Worm (Caenorhabditis elegans) whole organism, late embryonic: ENCODE results near the gene Y45G5AM.9.

Source experiments
- C38D4.7 ChIP-seq: fragments of 200-800 bp; sonication (Bioruptor generic); optimal IDR thresholded peaks from 2 replicates; lab custom pipeline; 2018; ENCODE audit warnings: mild to moderate bottlenecking, missing genetic modification characterization, moderate library complexity, missing compliant biosample characterization
- ama-1 ChIP-seq: fragments of 150-350 bp; optimal IDR thresholded peaks from 2 replicates; lab custom pipeline; 2014
- ceh-18 ChIP-seq: sonication (generic microtip); optimal IDR thresholded peaks from 2 replicates; lab custom pipeline; 2016; ENCODE audit warnings: missing genetic modification characterization, missing compliant biosample characterization
- ceh-6 ChIP-seq: fragments of 200-800 bp; sonication (Bioruptor generic); optimal IDR thresholded peaks from 2 replicates; lab custom pipeline; 2018; ENCODE audit warnings: mild to moderate bottlenecking, missing genetic modification characterization, missing compliant biosample characterization
- ceh-9 ChIP-seq: sonication (generic microtip); optimal IDR thresholded peaks from 2 replicates; lab custom pipeline; 2016; ENCODE audit warnings: mild to moderate bottlenecking, missing genetic modification characterization, inconsistent platforms, missing compliant biosample characterization
- hlh-15 ChIP-seq: sonication (generic microtip); optimal IDR thresholded peaks from 2 replicates; lab custom pipeline; 2016; ENCODE audit warnings: missing genetic modification characterization, missing compliant biosample characterization
- lim-6 ChIP-seq: sonication (generic microtip); optimal IDR thresholded peaks from 2 replicates; lab custom pipeline; 2016; ENCODE audit warnings: missing genetic modification characterization, missing compliant biosample characterization
- nhr-11 ChIP-seq: fragments of 150-350 bp; optimal IDR thresholded peaks from 2 replicates; lab custom pipeline; 2014; ENCODE audit warnings: missing biosample characterization, missing genetic modification characterization
- pax-1 ChIP-seq: fragments of 150-350 bp; optimal IDR thresholded peaks from 2 replicates; lab custom pipeline; 2014; ENCODE audit warnings: missing biosample characterization, missing genetic modification characterization
- pha-4 ChIP-seq: fragments of 150-350 bp; optimal IDR thresholded peaks from 2 replicates; lab custom pipeline; 2018; ENCODE audit warnings: missing biosample characterization, missing genetic modification reagents, missing genetic modification characterization
- sox-2 ChIP-seq: fragments of 200-800 bp; sonication (Bioruptor generic); IDR thresholded peaks from 2 replicates; pipeline ENCODE4 v1.3.6; 2022; ENCODE audit warnings: missing genetic modification reagents, missing genetic modification characterization, missing compliant biosample characterization
- sox-4 ChIP-seq: sonication (generic microtip); optimal IDR thresholded peaks from 2 replicates; lab custom pipeline; 2017; ENCODE audit warnings: mild to moderate bottlenecking, missing genetic modification characterization, inconsistent platforms, missing compliant biosample characterization

ce11 chrV:4236118-4236517, 41.7 kb upstream of the Y45G5AM.9 start, which contains the start of gene nlp-13:
- no peak for TF ChIP-seq pha-4
- no peak for TF ChIP-seq ceh-18
- no peak for TF ChIP-seq sox-4 (tag; lab: Kevin White, UChicago)
- TF ChIP-seq ama-1, result no peak
- TF ChIP-seq C38D4.7 (GFP tag; lab: Kevin White, UChicago), result no peak
- TF ChIP-seq ceh-9 (tag; lab: Kevin White, UChicago), result no peak
- no peak for TF ChIP-seq hlh-15 (tag; lab: Kevin White, UChicago)
- TF ChIP-seq ceh-6 (GFP tag; lab: Kevin White, UChicago), result no peak
- TF ChIP-seq pax-1, result no peak
- TF ChIP-seq nhr-11 (tag; lab: Kevin White, UChicago), result no peak
- no peak for TF ChIP-seq sox-2 (GFP tag; lab: Robert Waterston, UW)
- TF ChIP-seq lim-6 (tag; lab: Kevin White, UChicago), result no peak
